Worm (Caenorhabditis elegans): ENCODE results near the gene rpl-35.
A peak's percentile ranks its signal among the peaks of the same experiment; 100 is the strongest.

The rpl-35 gene

DNA sequence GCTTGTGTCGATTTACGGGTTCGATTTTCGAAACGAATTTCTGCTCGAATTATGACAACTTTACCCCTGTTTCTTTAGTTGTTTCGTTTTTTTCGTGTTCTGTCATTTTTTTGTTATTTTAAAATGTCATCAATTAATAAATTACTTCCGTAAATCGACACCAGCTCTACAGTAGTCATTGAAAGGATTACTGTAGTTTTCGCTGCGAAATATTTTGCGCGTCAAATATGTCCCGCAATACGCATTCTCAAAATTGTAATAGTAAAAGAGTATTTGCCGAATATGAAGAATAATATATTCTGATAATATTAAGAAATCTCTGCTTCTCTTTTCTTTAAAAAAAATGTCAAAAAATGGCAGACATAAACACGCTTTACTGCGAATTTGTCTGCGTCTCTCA, 38.3 kb downstream of the rpl-35 start:
- peak; percentile 85 for TF ChIP-seq lsl-1 (GFP tag; optimal IDR thresholded peaks at IDR 0.05)
- TF ChIP-seq Y53G8AR.9 (GFP tag; conservative IDR thresholded peaks at IDR 0.05), result no peak
- TF ChIP-seq ceh-91 (GFP tag; IDR thresholded peaks at IDR 0.05), result peak; percentile 55; the same call in 1 of the 2 replicates
- TF ChIP-seq hmg-1.2 (GFP tag; IDR thresholded peaks at IDR 0.05), result peak; percentile 43; the same call in 1 of the 2 replicates
- 0 out of 2 replicates have a peak, but pooled peaks have one; percentile 14 for TF ChIP-seq F33H1.4 (GFP tag; IDR thresholded peaks at IDR 0.05)

DNA sequence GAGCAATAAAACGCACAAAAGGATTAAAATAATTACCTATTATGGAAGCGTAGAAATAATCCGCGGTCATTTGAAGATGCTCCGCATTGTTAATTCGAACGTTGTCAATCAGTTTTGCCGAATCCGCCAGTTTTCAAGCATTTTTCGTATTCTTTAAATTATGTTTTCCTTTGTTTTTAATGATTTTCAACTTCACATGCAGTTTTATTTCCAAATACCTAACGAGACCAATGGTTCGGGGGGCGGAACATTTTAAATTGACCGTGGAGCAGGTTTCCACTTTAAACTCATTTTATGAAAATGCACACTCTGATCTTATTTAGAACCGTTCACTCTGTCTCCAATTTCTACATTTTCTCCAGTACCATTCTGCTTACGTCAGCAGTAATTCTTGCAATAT, 39.8 kb downstream of the rpl-35 start, which contains the start of gene ZK688.4:
Gene ZK688.4 (plus strand): TSS at position 301 of the 400 bp plus-strand sequence.
- TF ChIP-seq Y67H2A.10 (GFP tag; conservative IDR thresholded peaks at IDR 0.05) (no peak), hmg-1.2 (GFP tag; IDR thresholded peaks at IDR 0.05) (no peak), pha-4 (tag; optimal IDR thresholded peaks at IDR 0.05) (no peak), tbp1 (GFP tag; optimal IDR thresholded peaks at IDR 0.05) (no peak), lin-40 (tag; optimal IDR thresholded peaks at IDR 0.05) (no peak), mel-28 (tag; optimal IDR thresholded peaks at IDR 0.05; ENCODE audit: borderline replicate concordance) (no peak), sea-2 (GFP tag; IDR thresholded peaks at IDR 0.05) (no peak), snpc-1.3 (tag; optimal IDR thresholded peaks at IDR 0.05; ENCODE audit: insufficient read depth) (no peak), B0035.1 (tag; optimal IDR thresholded peaks at IDR 0.05) (no peak), ccch-3 (GFP tag; optimal IDR thresholded peaks at IDR 0.05) (no peak), K12H6.12 (tag; optimal IDR thresholded peaks at IDR 0.05) (no peak), hsf-1 (GFP tag; IDR thresholded peaks at IDR 0.05) (no peak), egl-44 (GFP tag; IDR thresholded peaks at IDR 0.05) (no peak), lin-26 (GFP tag; IDR thresholded peaks at IDR 0.05) (no peak), ceh-58 (GFP tag; IDR thresholded peaks at IDR 0.05) (no peak)

DNA sequence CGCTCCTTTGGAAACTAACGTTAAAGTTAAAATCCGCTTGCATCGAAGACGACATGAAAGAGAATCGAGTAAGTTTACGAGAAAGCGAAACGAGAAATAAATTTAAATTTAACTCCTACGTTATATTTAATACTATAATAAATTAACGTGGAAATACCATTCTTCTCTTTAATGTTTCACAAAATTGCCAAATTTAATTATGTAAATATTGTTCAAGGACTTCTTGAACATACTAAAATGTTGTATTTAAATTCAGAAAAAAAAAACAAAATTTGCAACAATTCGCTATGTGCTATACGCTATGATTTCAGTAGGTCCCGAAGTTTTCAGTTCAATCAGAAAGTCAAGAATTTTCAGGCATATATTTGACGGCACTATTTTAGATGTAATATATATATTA, 42.0 kb downstream of the rpl-35 start, which contains the start of gene ZK688.10:
Gene ZK688.10 (minus strand): TSS at position 101 of the 400 bp plus-strand sequence.
- no peak for TF ChIP-seq efl-1 (GFP tag; optimal IDR thresholded peaks at IDR 0.05)
- TF ChIP-seq athp-1 (tag; optimal IDR thresholded peaks at IDR 0.05), result no peak
- TF ChIP-seq rpc-1 (optimal IDR thresholded peaks at IDR 0.05), result no peak
- TF ChIP-seq rpc-1 (tag; optimal IDR thresholded peaks at IDR 0.05), result no peak
- TF ChIP-seq bed-1 (GFP tag; IDR thresholded peaks at IDR 0.05), result no peak
- no peak for TF ChIP-seq F37B4.10 (GFP tag; IDR thresholded peaks at IDR 0.05)
- TF ChIP-seq ceh-40 (GFP tag; IDR thresholded peaks at IDR 0.05), result no peak
- no peak for TF ChIP-seq snpc-4 (GFP tag; optimal IDR thresholded peaks at IDR 0.05)
- no peak for TF ChIP-seq snpc-4 (tag; optimal IDR thresholded peaks at IDR 0.05)
- TF ChIP-seq him-1 (tag; optimal IDR thresholded peaks at IDR 0.05), result no peak
- TF ChIP-seq tlf-1 (GFP tag; optimal IDR thresholded peaks at IDR 0.05), result no peak
- no peak for TF ChIP-seq gei-17 (GFP tag; optimal IDR thresholded peaks at IDR 0.05)
- TF ChIP-seq ztf-25 (GFP tag; IDR thresholded peaks at IDR 0.05), result no peak
- no peak for TF ChIP-seq F52B5.7 (tag; optimal IDR thresholded peaks at IDR 0.05)
- no peak for TF ChIP-seq hrde-1 (tag; optimal IDR thresholded peaks at IDR 0.05; ENCODE audit: borderline replicate concordance)

DNA sequence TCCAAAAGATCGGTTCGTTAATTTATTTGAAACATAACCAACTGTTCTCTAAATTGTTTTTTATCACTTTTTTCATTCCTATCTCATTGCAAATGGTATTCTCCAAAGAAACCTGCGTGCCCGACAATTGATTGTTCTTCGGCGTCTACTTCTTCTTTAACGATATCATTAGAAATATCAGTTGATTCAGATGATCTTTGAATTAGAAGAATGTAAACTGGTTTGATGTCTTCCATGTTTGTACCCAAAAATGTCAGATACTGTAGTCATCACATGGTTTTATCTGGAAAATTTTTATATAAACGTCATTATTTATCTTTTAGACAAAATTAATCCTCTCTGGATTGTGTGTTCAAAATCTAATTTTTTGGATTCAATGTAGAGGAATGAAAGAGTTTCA, 42.8 kb downstream of the rpl-35 start:
- TF ChIP-seq F57C9.4 (tag; optimal IDR thresholded peaks at IDR 0.05) (no peak), somi-1 (GFP tag; optimal IDR thresholded peaks at IDR 0.05) (peak; percentile 19)
